Fruit fly (Drosophila melanogaster): ENCODE measurements around the gene CG13031.

DNA sequence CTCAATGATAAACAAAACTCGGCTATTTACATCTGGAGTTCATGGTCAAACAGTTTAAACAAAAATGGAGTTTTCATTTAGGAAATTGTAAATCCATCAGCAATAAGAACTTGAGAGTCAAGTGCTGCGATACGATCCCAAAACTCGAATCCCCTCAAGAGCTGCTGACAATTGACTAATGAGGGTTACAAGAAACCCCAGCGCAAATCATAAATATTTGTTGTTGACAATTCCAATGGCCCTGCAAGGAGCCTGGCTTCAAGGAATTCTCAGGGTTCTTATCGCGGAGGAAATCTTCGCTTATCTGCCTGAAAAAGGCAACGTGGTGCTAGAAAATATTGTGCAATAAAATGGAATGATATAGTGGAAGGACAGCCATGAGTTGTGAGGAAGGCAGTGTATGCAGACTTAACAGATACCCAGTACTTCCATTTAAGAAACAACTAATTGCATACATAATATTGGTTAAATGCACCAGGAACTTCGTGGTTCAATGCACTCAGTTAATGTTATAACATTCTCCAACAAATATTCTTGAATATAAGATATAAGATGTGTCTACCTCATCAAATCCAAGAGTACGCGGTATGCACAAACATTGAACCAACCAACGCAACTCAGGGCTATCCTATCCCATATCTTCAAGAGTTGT is 43.5 kb downstream of the CG13031 start:
- no peak for TF ChIP-seq CG8632 (GFP tag; optimal IDR thresholded peaks at IDR 0.05)
- no peak for TF ChIP-seq vri (GFP tag; optimal IDR thresholded peaks at IDR 0.05)
